Worm (Caenorhabditis elegans) whole organism, L1 larva: Measurements from ENCODE around the gene F35C11.7.
"Not testable (repeated sequence)": the region's sequence is repeated elsewhere in the genome, so short reads cannot be mapped to it uniquely, and the experiment has no call there.

Source experiments
- ceh-90 ChIP-seq: sonication (generic microtip); optimal IDR thresholded peaks from 2 replicates; lab custom pipeline; 2016; ENCODE audit warnings: missing genetic modification characterization, missing compliant biosample characterization
- lin-15B ChIP-seq: fragments of 150-350 bp; sonication (generic microtip); optimal IDR thresholded peaks from 3 replicates; lab custom pipeline; 2014; ENCODE audit warnings: missing biosample characterization, missing genetic modification characterization
- nhr-12 ChIP-seq: sonication (generic microtip); optimal IDR thresholded peaks from 2 replicates; lab custom pipeline; 2017; ENCODE audit warnings: missing biosample characterization, missing genetic modification characterization
- pag-3 ChIP-seq: sonication (generic microtip); optimal IDR thresholded peaks from 2 replicates; lab custom pipeline; 2017; ENCODE audit warnings: missing genetic modification characterization, mild to moderate bottlenecking, missing compliant biosample characterization, antibody characterized with exemption, borderline replicate concordance; ENCODE audit not compliant: insufficient read depth
- pqm-1 ChIP-seq: sonication (generic microtip); optimal IDR thresholded peaks from 3 replicates; lab custom pipeline; 2017; ENCODE audit warnings: missing biosample characterization, missing genetic modification characterization
- unc-62 ChIP-seq: fragments of 150-350 bp; optimal IDR thresholded peaks from 2 replicates; lab custom pipeline; 2014; ENCODE audit warnings: missing biosample characterization, missing genetic modification reagents, missing genetic modification characterization
- unc-86 ChIP-seq: sonication (generic microtip); optimal IDR thresholded peaks from 2 replicates; lab custom pipeline; 2016; ENCODE audit warnings: missing genetic modification characterization, missing compliant biosample characterization
- ztf-11 ChIP-seq, 2 experiments: sonication (generic microtip); optimal IDR thresholded peaks; 2 replicates each; lab custom pipeline; 2016 to 2017; ENCODE audit warnings: missing genetic modification characterization in 2 of 2, missing biosample characterization in 1 of 2, missing compliant biosample characterization in 1 of 2

- not testable (repeated sequence) for TF ChIP-seq nhr-12; unc-62 (GFP tag; lab: Kevin White, UChicago); ztf-11 (tag; optimal IDR thresholded peaks at IDR 0.05; lab: Kevin White, UChicago); ceh-90 (tag; lab: Kevin White, UChicago); lin-15B (tag; lab: Kevin White, UChicago); pag-3 (tag; lab: Kevin White, UChicago); pqm-1 (tag; lab: Kevin White, UChicago); unc-86 (tag; lab: Kevin White, UChicago)
These were observed 29.7 kb downstream of the F35C11.7 start for ce11 chrII:8285837-8286236.
